Worm (Caenorhabditis elegans) whole organism, L1 larva: ENCODE data around the gene bre-5.
A peak's percentile ranks its signal among the peaks of the same experiment; 100 is the strongest.

Experiments
- aha-1 ChIP-seq: fragments of 150-350 bp; optimal IDR thresholded peaks from 2 replicates; lab custom pipeline; 2014; ENCODE audit warnings: missing biosample characterization, missing genetic modification characterization
- aly-2 ChIP-seq: fragments of 150-350 bp; optimal IDR thresholded peaks from 2 replicates; lab custom pipeline; 2014; ENCODE audit warnings: missing biosample characterization, missing genetic modification characterization
- blmp-1 ChIP-seq: fragments of 150-350 bp; optimal IDR thresholded peaks from 2 replicates; lab custom pipeline; 2014; ENCODE audit warnings: missing biosample characterization, missing genetic modification characterization
- dsc-1 ChIP-seq: sonication (generic microtip); optimal IDR thresholded peaks from 2 replicates; lab custom pipeline; 2016; ENCODE audit warnings: mild to moderate bottlenecking, missing genetic modification characterization, missing compliant biosample characterization
- efl-1 ChIP-seq, 4 experiments: fragments of 150-350 bp; optimal IDR thresholded peaks in 3 of 4; peaks in 1 of 4; 1 replicate in 1 of 4; 2 replicates in 3 of 4; lab custom pipeline; 2014; ENCODE audit warnings: missing biosample characterization in 2 of 4, missing genetic modification characterization in 2 of 4, missing genetic modification reagents in 2 of 4
- fkh-8 ChIP-seq: sonication (generic microtip); optimal IDR thresholded peaks from 2 replicates; lab custom pipeline; 2016; ENCODE audit warnings: mild to moderate bottlenecking, missing genetic modification characterization, missing compliant biosample characterization
- hpl-2 ChIP-seq: fragments of 150-350 bp; optimal IDR thresholded peaks from 2 replicates; lab custom pipeline; 2014; ENCODE audit warnings: missing biosample characterization, missing genetic modification reagents, missing genetic modification characterization
- isw-1 ChIP-seq: fragments of 200-800 bp; sonication (Bioruptor generic); IDR thresholded peaks from 2 replicates; pipeline ENCODE4 v1.3.6; 2022; ENCODE audit warnings: missing genetic modification characterization, missing compliant biosample characterization
- jun-1 ChIP-seq: fragments of 150-350 bp; optimal IDR thresholded peaks from 2 replicates; lab custom pipeline; 2014; ENCODE audit warnings: missing biosample characterization, missing genetic modification reagents, missing genetic modification characterization
- lin-14 ChIP-seq: fragments of 200-800 bp; sonication (Bioruptor generic); optimal IDR thresholded peaks from 2 replicates; lab custom pipeline; 2018; ENCODE audit warnings: mild to moderate bottlenecking, missing genetic modification characterization, moderate library complexity, missing compliant biosample characterization
- mdl-1 ChIP-seq, 2 experiments: fragments of 150-350 bp; optimal IDR thresholded peaks; 2 replicates each; lab custom pipeline; 2014 to 2017; ENCODE audit warnings: missing biosample characterization in 2 of 2, missing genetic modification characterization in 2 of 2, inconsistent platforms in 1 of 2
- mep-1 ChIP-seq: fragments of 150-350 bp; optimal IDR thresholded peaks from 2 replicates; lab custom pipeline; 2014; ENCODE audit warnings: missing biosample characterization, missing genetic modification characterization
- nhr-11 ChIP-seq: fragments of 150-350 bp; optimal IDR thresholded peaks from 2 replicates; lab custom pipeline; 2014; ENCODE audit warnings: missing biosample characterization, missing genetic modification characterization
- nhr-71 ChIP-seq: sonication (generic microtip); optimal IDR thresholded peaks from 2 replicates; lab custom pipeline; 2016; ENCODE audit warnings: mild to moderate bottlenecking, missing genetic modification characterization, moderate library complexity, missing compliant biosample characterization
- nhr-85 ChIP-seq: sonication (generic microtip); peaks from one replicate; lab custom pipeline; 2016; ENCODE audit warnings: missing genetic modification characterization, inconsistent platforms, missing compliant biosample characterization
- nhr-90 ChIP-seq: sonication (generic microtip); optimal IDR thresholded peaks from 2 replicates; lab custom pipeline; 2016; ENCODE audit warnings: mild to moderate bottlenecking, missing genetic modification characterization, missing compliant biosample characterization; ENCODE audit not compliant: poor library complexity
- rnt-1 ChIP-seq: sonication (generic microtip); optimal IDR thresholded peaks from 2 replicates; lab custom pipeline; 2016; ENCODE audit warnings: mild to moderate bottlenecking, missing genetic modification characterization, moderate library complexity, missing compliant biosample characterization
- sup-37 ChIP-seq: fragments of 200-800 bp; sonication (Bioruptor generic); optimal IDR thresholded peaks from 2 replicates; lab custom pipeline; 2018; ENCODE audit warnings: mild to moderate bottlenecking, missing genetic modification characterization, missing compliant biosample characterization
- unc-30 ChIP-seq: sonication (generic microtip); optimal IDR thresholded peaks from 2 replicates; lab custom pipeline; 2017; ENCODE audit warnings: missing biosample characterization, missing genetic modification characterization
- vab-15 ChIP-seq: sonication (generic microtip); optimal IDR thresholded peaks from 2 replicates; lab custom pipeline; 2017; ENCODE audit warnings: missing genotype, mild to moderate bottlenecking, missing genetic modification characterization, missing compliant biosample characterization
- xbp-1 ChIP-seq: sonication (generic microtip); optimal IDR thresholded peaks from 2 replicates; lab custom pipeline; 2016; ENCODE audit warnings: missing genetic modification characterization, missing compliant biosample characterization

The bre-5 gene

ce11 chrIV:12010377-12010776 lies 40.6 kb downstream of the bre-5 start (continued):
- no peak for TF ChIP-seq nhr-90 (tag; lab: Kevin White, UChicago)
- no peak for TF ChIP-seq aly-2
- TF ChIP-seq isw-1 (GFP tag; lab: Robert Waterston, UW) = no peak
- no peak for TF ChIP-seq aha-1 (tag; lab: Kevin White, UChicago)
- TF ChIP-seq unc-30 (tag; lab: Kevin White, UChicago) = no peak
- TF ChIP-seq fkh-8 (tag; lab: Kevin White, UChicago) = no peak
- peak; percentile 36 for TF ChIP-seq sup-37 (GFP tag; lab: Kevin White, UChicago)
- peak; percentile 55 for TF ChIP-seq dsc-1 (tag; lab: Kevin White, UChicago)

ce11 chrIV:12009046-12009674 lies 41.9 kb downstream of the bre-5 start:
- TF ChIP-seq efl-1 (optimal IDR thresholded peaks at IDR 0.05; lab: Kevin White, UChicago) (no peak), efl-1 (GFP tag; optimal IDR thresholded peaks at IDR 0.05 in 1 of 2; lab: Kevin White, UChicago) (peak in 1 of 2 experiments; percentile 41), blmp-1 (tag; lab: Kevin White, UChicago) (peak; percentile 46), nhr-71 (peak; percentile 33), rnt-1 (tag; lab: Kevin White, UChicago) (peak; percentile 5), mdl-1 (tag; optimal IDR thresholded peaks at IDR 0.05; lab: Kevin White, UChicago) (peak in 1 of 2 experiments; percentile 13), lin-14 (GFP tag; lab: Kevin White, UChicago) (peak; percentile 44), mep-1 (tag; lab: Kevin White, UChicago) (no peak), vab-15 (no peak), xbp-1 (tag; lab: Kevin White, UChicago) (no peak), nhr-85 (tag; lab: Kevin White, UChicago) (peak; percentile 19)

- TF ChIP-seq jun-1 (tag; lab: Kevin White, UChicago) (no peak), nhr-11 (no peak), nhr-85 (tag; lab: Kevin White, UChicago) (peak; percentile 45), hpl-2 (GFP tag; lab: Kevin White, UChicago) (no peak)
Measured at ce11 chrIV:12005090-12005770, 45.8 kb downstream of the bre-5 start.
